Worm (Caenorhabditis elegans) whole organism, L2 larva: ENCODE results near the gene acs-7.

ENCODE experiments used
- ZK546.5 ChIP-seq: sonication (generic microtip); optimal IDR thresholded peaks from 2 replicates; lab custom pipeline; 2017; ENCODE audit warnings: missing biosample characterization, missing genetic modification characterization
- alr-1 ChIP-seq: fragments of 150-350 bp; optimal IDR thresholded peaks from 2 replicates; lab custom pipeline; 2014; ENCODE audit warnings: missing biosample characterization, missing genetic modification characterization
- dmd-4 ChIP-seq: sonication (generic microtip); optimal IDR thresholded peaks from 2 replicates; lab custom pipeline; 2017; ENCODE audit warnings: missing biosample characterization, missing genetic modification characterization
- egl-27 ChIP-seq: sonication (generic microtip); optimal IDR thresholded peaks from 3 replicates; lab custom pipeline; 2017; ENCODE audit warnings: missing biosample characterization, missing genetic modification reagents, missing genetic modification characterization
- elt-3 ChIP-seq: sonication (generic microtip); optimal IDR thresholded peaks from 2 replicates; lab custom pipeline; 2017; ENCODE audit warnings: missing biosample characterization, missing genetic modification characterization
- fos-1 ChIP-seq: fragments of 150-350 bp; optimal IDR thresholded peaks from 2 replicates; lab custom pipeline; 2014; ENCODE audit warnings: missing biosample characterization, missing genetic modification characterization
- lsy-2 ChIP-seq, 2 experiments: fragments of 150-350 bp in 1 of 2; sonication (generic microtip) in 1 of 2; optimal IDR thresholded peaks; 2 replicates each; lab custom pipeline; 2014 to 2017; ENCODE audit warnings: missing biosample characterization in 2 of 2, missing genetic modification characterization in 2 of 2
- nhr-10 ChIP-seq: sonication (generic microtip); optimal IDR thresholded peaks from 2 replicates; lab custom pipeline; 2017; ENCODE audit warnings: missing biosample characterization, missing genetic modification characterization
- nhr-11 ChIP-seq: fragments of 150-350 bp; optimal IDR thresholded peaks from 2 replicates; lab custom pipeline; 2014; ENCODE audit warnings: missing biosample characterization, missing genetic modification characterization
- nhr-237 ChIP-seq: fragments of 150-350 bp; optimal IDR thresholded peaks from 2 replicates; lab custom pipeline; 2014; ENCODE audit warnings: missing biosample characterization, missing genetic modification characterization
- nhr-25 ChIP-seq: fragments of 150-350 bp; sonication (generic microtip); optimal IDR thresholded peaks from 3 replicates; lab custom pipeline; 2014; ENCODE audit warnings: missing biosample characterization, missing genetic modification characterization
- sma-3 ChIP-seq: sonication (generic microtip); optimal IDR thresholded peaks from 2 replicates; lab custom pipeline; 2016; ENCODE audit warnings: missing genetic modification reagents, missing genetic modification characterization, missing compliant biosample characterization
- unc-62 ChIP-seq: fragments of 150-350 bp; optimal IDR thresholded peaks from 2 replicates; lab custom pipeline; 2014; ENCODE audit warnings: missing biosample characterization, missing genetic modification reagents, missing genetic modification characterization
- ztf-11 ChIP-seq: sonication (generic microtip); optimal IDR thresholded peaks from 2 replicates; lab custom pipeline; 2017; ENCODE audit warnings: missing biosample characterization, missing genetic modification characterization

- TF ChIP-seq fos-1 (tag; lab: Kevin White, UChicago) (no peak), unc-62 (GFP tag; lab: Kevin White, UChicago) (no peak), nhr-10 (tag; lab: Kevin White, UChicago) (no peak), ZK546.5 (no peak), alr-1 (tag; lab: Kevin White, UChicago) (no peak), egl-27 (tag; lab: Kevin White, UChicago) (no peak), sma-3 (GFP tag; lab: Kevin White, UChicago) (no peak), ztf-11 (tag; lab: Kevin White, UChicago) (no peak), nhr-237 (tag; lab: Kevin White, UChicago) (no peak), elt-3 (tag; lab: Kevin White, UChicago) (no peak), nhr-25 (no peak), nhr-11 (tag; lab: Kevin White, UChicago) (no peak), dmd-4 (tag; lab: Kevin White, UChicago) (no peak), lsy-2 (tag; optimal IDR thresholded peaks at IDR 0.05; lab: Kevin White, UChicago) (no peak)
These were observed 11.0 kb upstream of the acs-7 start for ce11 chrII:9280846-9281245.
